Fruit fly (Drosophila melanogaster): ENCODE measurements around the gene PGRP-SB2.
A peak's percentile ranks its signal among the peaks of the same experiment; 100 is the strongest.

The PGRP-SB2 gene

DNA sequence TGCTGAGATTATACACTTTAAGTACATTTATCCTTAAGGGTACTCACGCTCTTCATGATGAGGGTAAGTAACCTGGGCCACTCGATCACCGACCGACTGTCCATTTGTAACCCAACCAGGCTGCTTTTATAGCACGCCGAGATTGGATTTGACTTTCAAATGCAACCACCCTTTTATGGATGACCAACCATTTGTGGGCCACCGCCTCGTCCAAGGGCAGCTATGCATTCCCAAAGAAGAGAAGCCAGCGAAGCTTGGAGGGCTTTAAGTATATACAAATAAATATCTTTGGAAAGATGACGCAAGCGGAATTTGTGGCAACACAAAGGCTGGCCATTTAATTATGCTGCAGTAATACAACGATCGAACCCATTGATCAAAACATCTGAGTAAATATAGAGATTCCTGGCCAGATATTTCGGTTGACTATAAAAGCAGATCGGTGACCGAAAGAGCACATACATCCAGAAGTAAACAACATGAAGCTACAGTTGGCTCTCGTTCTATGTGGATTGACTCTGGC is at the start of gene PGRP-SB2, which contains the start of gene CG13026:
Gene PGRP-SB2, plus strand, starts transcription at position 473 of the 523 bp plus-strand sequence.
Gene CG13026, minus strand, starts transcription at position 101 of the 523 bp plus-strand sequence.
- TF ChIP-seq CG8478 (optimal IDR thresholded peaks at IDR 0.05) = no peak
- TF ChIP-seq CTCF (optimal IDR thresholded peaks at IDR 0.05) = no peak

DNA sequence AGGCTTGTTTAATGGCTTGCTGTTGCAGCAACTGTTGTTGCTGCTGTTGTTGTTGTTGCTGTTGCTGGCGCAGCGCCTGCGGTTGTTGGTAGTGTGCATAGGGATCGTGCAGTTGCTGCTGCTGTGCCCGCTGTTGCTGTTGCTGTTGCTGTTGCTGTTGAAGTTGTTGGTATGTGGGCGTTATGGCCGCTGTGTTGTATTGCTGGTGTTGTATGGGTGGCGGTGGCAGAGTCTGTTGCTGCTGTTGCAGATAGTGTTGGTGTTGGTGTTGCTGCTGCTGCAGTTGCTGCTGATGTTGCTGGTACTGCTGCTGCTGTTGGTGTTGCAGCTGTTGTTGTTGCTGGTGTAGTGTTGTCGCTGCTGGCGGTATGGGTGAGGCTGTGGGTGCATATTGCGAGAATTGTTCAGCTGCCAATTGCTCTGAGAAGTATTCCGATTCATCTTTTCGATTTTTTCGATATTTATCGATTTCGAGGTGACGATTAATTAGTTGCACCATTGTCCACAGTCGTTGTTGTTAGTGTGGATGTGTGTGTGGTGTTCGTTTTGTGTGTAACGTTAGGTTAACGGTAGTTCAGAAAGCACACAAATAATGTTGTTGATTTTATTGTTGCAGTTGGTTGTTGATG is 46.7 kb upstream of the PGRP-SB2 start:
- TF ChIP-seq CTCF (optimal IDR thresholded peaks at IDR 0.05) = no peak
- no peak for TF ChIP-seq CG8478 (optimal IDR thresholded peaks at IDR 0.05)

DNA sequence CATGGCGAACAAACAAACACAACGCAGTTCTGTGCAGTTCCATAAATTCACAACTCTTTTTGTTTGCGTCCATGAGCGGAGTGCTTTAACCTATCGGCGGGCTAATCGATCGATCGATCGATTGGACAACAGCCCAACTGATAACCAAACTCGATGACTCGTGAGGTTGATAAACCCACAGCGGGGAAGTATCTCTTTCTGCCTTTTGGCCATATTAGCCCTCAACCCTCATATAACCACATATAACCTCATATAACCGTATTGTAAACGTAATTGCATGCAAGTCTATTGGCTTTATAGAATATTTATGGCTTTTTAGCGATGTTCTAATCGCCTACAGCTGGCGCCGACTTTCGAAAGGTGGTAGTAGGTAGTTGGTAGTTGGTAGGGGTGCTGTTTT is 44.0 kb upstream of the PGRP-SB2 start:
- no peak for TF ChIP-seq CTCF (optimal IDR thresholded peaks at IDR 0.05)
- TF ChIP-seq CG8478 (optimal IDR thresholded peaks at IDR 0.05) = no peak

- TF ChIP-seq CTCF (optimal IDR thresholded peaks at IDR 0.05) = no peak
- TF ChIP-seq CG8478 (optimal IDR thresholded peaks at IDR 0.05) = no peak
Observed at dm6 chr3L:16683007-16683406, 43.3 kb upstream of the PGRP-SB2 start.

DNA sequence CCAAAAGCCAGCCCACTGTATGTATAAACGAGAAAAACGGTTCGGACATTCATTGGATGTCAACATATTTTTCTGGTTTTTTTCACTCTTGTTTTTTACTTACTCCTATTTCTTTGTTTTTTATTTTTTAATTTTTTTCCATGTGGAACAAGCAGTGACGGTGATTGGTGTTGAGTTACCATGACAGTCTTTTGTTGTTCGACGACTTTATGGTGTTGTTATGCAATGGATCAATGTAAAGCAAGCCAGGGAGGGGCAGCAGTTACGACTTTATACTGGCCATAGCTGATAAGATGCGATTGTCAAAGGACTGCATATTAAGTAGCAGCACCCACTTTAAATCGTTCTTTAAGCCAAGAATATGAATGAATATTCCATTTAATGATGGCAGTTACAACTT is 36.9 kb upstream of the PGRP-SB2 start:
- TF ChIP-seq CTCF (optimal IDR thresholded peaks at IDR 0.05) (no peak), CG8478 (optimal IDR thresholded peaks at IDR 0.05) (no peak)

- TF ChIP-seq CTCF (optimal IDR thresholded peaks at IDR 0.05) (no peak), CG8478 (optimal IDR thresholded peaks at IDR 0.05) (no peak)
Observed at dm6 chr3L:16690055-16690454, 36.3 kb upstream of the PGRP-SB2 start.

- TF ChIP-seq CG8478 (optimal IDR thresholded peaks at IDR 0.05) (no peak), CTCF (optimal IDR thresholded peaks at IDR 0.05) (no peak)
Observed at dm6 chr3L:16693844-16694243, 32.5 kb upstream of the PGRP-SB2 start.

DNA sequence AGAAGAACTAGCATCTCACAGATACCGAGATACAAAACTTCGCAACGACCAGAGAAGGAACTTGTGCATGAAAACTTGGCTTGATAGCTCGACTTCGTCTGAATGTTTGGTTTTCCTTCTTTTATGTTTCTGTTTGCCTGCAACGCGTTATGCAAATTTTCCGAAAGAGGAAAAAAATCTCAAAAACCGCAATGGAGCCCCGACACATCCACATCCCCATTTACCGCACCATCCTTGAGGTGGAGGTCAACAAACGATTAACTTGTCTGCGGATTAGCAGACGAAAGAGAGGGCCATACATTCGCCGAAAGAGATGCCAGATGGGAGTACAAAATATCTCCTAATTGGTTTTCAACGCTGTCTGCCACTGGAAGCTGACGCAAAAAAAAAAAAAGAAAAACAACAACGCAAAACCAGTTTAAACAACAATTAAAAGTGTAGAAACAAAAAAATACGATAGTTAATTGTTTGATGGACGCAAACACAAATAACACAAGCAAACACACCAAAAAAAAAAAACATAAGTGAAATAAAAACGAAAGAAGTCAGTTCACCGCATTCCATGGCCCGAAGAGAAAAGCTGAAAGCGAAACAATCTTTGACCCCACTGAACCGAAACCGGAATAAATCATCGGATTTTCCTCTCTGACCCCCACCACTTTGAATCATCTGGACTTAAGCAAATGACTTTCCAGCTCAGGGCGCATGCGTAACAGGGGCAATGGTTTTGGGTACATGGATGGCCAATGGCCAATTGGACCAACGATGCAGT is 31.1 kb upstream of the PGRP-SB2 start:
- TF ChIP-seq CTCF (optimal IDR thresholded peaks at IDR 0.05) = no peak
- TF ChIP-seq CG8478 (optimal IDR thresholded peaks at IDR 0.05) = no peak

dm6 chr3L:16697069-16697468 is 29.3 kb upstream of the PGRP-SB2 start:
- TF ChIP-seq CG8478 (optimal IDR thresholded peaks at IDR 0.05) = no peak
- no peak for TF ChIP-seq CTCF (optimal IDR thresholded peaks at IDR 0.05)

dm6 chr3L:16698089-16698488 is 28.3 kb upstream of the PGRP-SB2 start:
- no peak for TF ChIP-seq CTCF (optimal IDR thresholded peaks at IDR 0.05)
- no peak for TF ChIP-seq CG8478 (optimal IDR thresholded peaks at IDR 0.05)

dm6 chr3L:16699292-16700026 is 26.9 kb upstream of the PGRP-SB2 start:
- TF ChIP-seq CG8478 (optimal IDR thresholded peaks at IDR 0.05) (no peak), CTCF (optimal IDR thresholded peaks at IDR 0.05) (no peak)

dm6 chr3L:16702866-16703265 is 23.5 kb upstream of the PGRP-SB2 start:
- TF ChIP-seq CTCF (optimal IDR thresholded peaks at IDR 0.05) = no peak
- TF ChIP-seq CG8478 (optimal IDR thresholded peaks at IDR 0.05) = no peak

DNA sequence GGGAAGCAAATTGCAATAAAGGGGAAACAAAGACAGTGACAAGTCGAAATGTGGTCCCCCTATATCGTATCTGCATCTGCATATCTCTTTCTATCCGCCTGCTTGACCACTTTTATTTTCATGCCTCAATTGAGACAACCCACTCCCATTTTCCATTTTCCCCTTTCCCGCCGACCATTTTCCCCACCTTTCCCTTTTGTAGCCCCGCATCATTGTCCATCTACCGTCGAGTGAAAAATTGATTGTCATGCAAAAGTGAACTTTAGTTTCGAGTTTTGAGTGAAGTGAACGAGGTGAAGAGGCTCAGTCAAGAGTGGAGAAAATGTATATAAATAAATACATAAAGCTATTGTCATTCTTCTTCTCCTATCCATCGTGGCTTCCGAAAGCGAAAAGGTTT is 22.1 kb upstream of the PGRP-SB2 start:
- no peak for TF ChIP-seq CG8478 (optimal IDR thresholded peaks at IDR 0.05)
- no peak for TF ChIP-seq CTCF (optimal IDR thresholded peaks at IDR 0.05)

DNA sequence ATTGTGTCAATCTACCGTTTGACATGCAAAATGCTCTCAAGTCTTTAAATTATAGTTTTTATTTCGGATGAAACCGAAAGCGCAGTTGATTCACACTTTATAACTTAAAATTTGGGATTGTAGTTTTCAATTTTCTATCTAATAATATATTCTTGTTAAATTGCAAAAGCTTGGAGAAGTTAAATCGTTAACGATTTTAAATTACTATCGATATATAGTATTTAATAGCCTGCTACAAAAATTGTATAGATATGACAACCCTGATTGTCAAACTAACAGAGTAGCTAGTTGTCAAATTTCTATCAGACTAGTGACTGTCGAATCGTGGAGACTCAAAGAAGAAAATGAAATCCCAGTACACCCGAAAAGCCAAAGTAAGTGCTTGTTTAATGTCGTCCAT is 21.7 kb upstream of the PGRP-SB2 start, which contains the start of gene CG9692:
Gene CG9692, plus strand, starts transcription at position 301 of the 400 bp plus-strand sequence.
- TF ChIP-seq CTCF (optimal IDR thresholded peaks at IDR 0.05) = no peak
- TF ChIP-seq CG8478 (optimal IDR thresholded peaks at IDR 0.05) = no peak

DNA sequence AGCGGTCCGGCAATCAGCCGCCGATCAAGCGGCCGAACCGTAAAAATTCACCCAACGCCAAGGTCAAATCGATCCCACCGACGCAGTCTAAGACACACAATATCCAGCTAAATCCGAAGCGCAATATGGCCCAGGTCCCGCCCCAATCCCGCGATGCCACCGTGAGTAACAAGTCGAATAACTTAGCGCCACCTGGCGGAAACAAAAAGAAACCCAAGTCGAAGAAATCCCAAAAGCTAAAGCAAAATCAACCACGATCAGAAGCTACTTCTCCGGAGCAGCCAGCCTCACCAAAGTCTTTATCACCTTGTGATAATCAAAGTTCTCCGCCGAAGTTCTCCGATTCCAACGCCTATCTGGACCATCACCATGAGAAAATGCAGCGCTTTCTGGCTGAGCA is 20.7 kb upstream of the PGRP-SB2 start:
- TF ChIP-seq CTCF (optimal IDR thresholded peaks at IDR 0.05) (peak; percentile 62 to 70), CG8478 (optimal IDR thresholded peaks at IDR 0.05) (no peak)
